Worm (Caenorhabditis elegans) whole organism, L4 larva: Measurements from ENCODE around the gene C13A2.9.

Experiments
- dve-1 ChIP-seq: sonication (generic microtip); optimal IDR thresholded peaks from 2 replicates; lab custom pipeline; 2017; ENCODE audit warnings: antibody characterized with exemption, mild to moderate bottlenecking, missing genetic modification characterization, missing compliant biosample characterization; ENCODE audit not compliant: insufficient read depth
- skn-1 ChIP-seq: fragments of 150-350 bp; optimal IDR thresholded peaks from 2 replicates; lab custom pipeline; 2014; ENCODE audit warnings: missing biosample characterization, missing genetic modification characterization

- TF ChIP-seq skn-1 (tag; lab: Kevin White, UChicago) (no peak), dve-1 (tag; lab: Kevin White, UChicago) (no peak)
Observed at ce11 chrV:7307089-7307488, 43.1 kb upstream of the C13A2.9 start, which contains the start of gene F07G11.1.
